Fruit fly (Drosophila melanogaster) whole organism, prepupa: ENCODE measurements around the gene Sulf1.

ENCODE experiments used
- CG10631 ChIP-seq: fragments of 200-800 bp; sonication (Bioruptor generic); optimal IDR thresholded peaks from 2 replicates; lab custom pipeline; 2016; ENCODE audit warnings: missing biosample characterization, missing genetic modification characterization
- CG10669 ChIP-seq: fragments of 200-800 bp; sonication (Bioruptor generic); optimal IDR thresholded peaks from 3 replicates; lab custom pipeline; 2018; ENCODE audit warnings: missing biosample characterization, mild to moderate bottlenecking, missing genetic modification characterization, moderate library complexity
- CG11294 ChIP-seq: fragments of 200-800 bp; sonication (Bioruptor generic); IDR thresholded peaks from 2 replicates; pipeline ENCODE4 v1.3.6; 2022; ENCODE audit warnings: missing biosample characterization, missing genetic modification characterization
- CG11762 ChIP-seq: fragments of 200-800 bp; sonication (Bioruptor generic); optimal IDR thresholded peaks from 3 replicates; lab custom pipeline; 2016; ENCODE audit warnings: missing biosample characterization, missing genetic modification characterization; ENCODE audit not compliant: insufficient read depth
- CG15336 ChIP-seq: fragments of 200-800 bp; sonication (Bioruptor generic); IDR thresholded peaks from 2 replicates; pipeline ENCODE4 v1.3.6; 2022; ENCODE audit warnings: missing biosample characterization, missing genetic modification characterization
- CG1621 ChIP-seq: fragments of 200-800 bp; sonication (Bioruptor generic); optimal IDR thresholded peaks from 3 replicates; lab custom pipeline; 2018; ENCODE audit warnings: missing biosample characterization, mild to moderate bottlenecking, missing genetic modification characterization
- CG3919 ChIP-seq: fragments of 200-800 bp; sonication (Bioruptor generic); optimal IDR thresholded peaks from 3 replicates; lab custom pipeline; 2016; ENCODE audit warnings: missing biosample characterization, missing genetic modification characterization
- CG4318 ChIP-seq: fragments of 200-800 bp; sonication (Bioruptor generic); optimal IDR thresholded peaks from 3 replicates; lab custom pipeline; 2017; ENCODE audit warnings: missing biosample characterization, mild to moderate bottlenecking, missing genetic modification characterization
- CG6808 ChIP-seq: fragments of 200-800 bp; sonication (Bioruptor generic); optimal IDR thresholded peaks from 3 replicates; lab custom pipeline; 2017; ENCODE audit warnings: missing biosample characterization, missing genetic modification characterization, mild to moderate bottlenecking, moderate library complexity, missing genetic modification reagents
- CG6854 ChIP-seq: fragments of 200-800 bp; sonication (Bioruptor generic); optimal IDR thresholded peaks from 2 replicates; lab custom pipeline; 2017; ENCODE audit warnings: missing biosample characterization, mild to moderate bottlenecking, missing genetic modification characterization
- CG8119 ChIP-seq: fragments of 200-800 bp; sonication (Bioruptor generic); IDR thresholded peaks from 3 replicates; pipeline ENCODE4 v1.3.6; 2022; ENCODE audit warnings: missing biosample characterization, missing genetic modification characterization
- CG8632 ChIP-seq: fragments of 200-800 bp; sonication (Bioruptor generic); optimal IDR thresholded peaks from 3 replicates; lab custom pipeline; 2016; ENCODE audit warnings: missing biosample characterization, missing genetic modification characterization
- CG9139 ChIP-seq: fragments of 200-800 bp; sonication (Bioruptor generic); optimal IDR thresholded peaks from 3 replicates; lab custom pipeline; 2017; ENCODE audit warnings: missing biosample characterization, mild to moderate bottlenecking, missing genetic modification characterization
- Eip75B ChIP-seq: fragments of 200-800 bp; sonication (Bioruptor generic); optimal IDR thresholded peaks from 3 replicates; lab custom pipeline; 2016; ENCODE audit warnings: missing biosample characterization, missing genetic modification characterization
- Eip78C ChIP-seq: fragments of 200-800 bp; sonication (Bioruptor generic); peaks from one replicate; lab custom pipeline; 2016; ENCODE audit warnings: missing biosample characterization, missing genetic modification characterization
- Ets21C ChIP-seq: fragments of 200-800 bp; sonication (Bioruptor generic); optimal IDR thresholded peaks from 3 replicates; lab custom pipeline; 2016; ENCODE audit warnings: missing biosample characterization, missing genetic modification characterization
- Gug ChIP-seq: fragments of 200-800 bp; sonication (Bioruptor generic); IDR thresholded peaks from 2 replicates; pipeline ENCODE4 v1.3.6; 2022; ENCODE audit warnings: missing biosample characterization, missing genetic modification characterization
- Hr4 ChIP-seq: fragments of 200-800 bp; sonication (Bioruptor generic); optimal IDR thresholded peaks from 3 replicates; lab custom pipeline; 2016; ENCODE audit warnings: missing biosample characterization, missing genetic modification characterization
- Met ChIP-seq: fragments of 200-800 bp; sonication (Bioruptor generic); optimal IDR thresholded peaks from 3 replicates; lab custom pipeline; 2016; ENCODE audit warnings: missing biosample characterization, missing genetic modification characterization
- Smox ChIP-seq: fragments of 200-800 bp; sonication (Bioruptor generic); optimal IDR thresholded peaks from 3 replicates; lab custom pipeline; 2016; ENCODE audit warnings: missing biosample characterization, missing genetic modification characterization
- Sox102F ChIP-seq: fragments of 200-800 bp; sonication (Bioruptor generic); optimal IDR thresholded peaks from 2 replicates; lab custom pipeline; 2016; ENCODE audit warnings: missing biosample characterization, mild to moderate bottlenecking, missing genetic modification characterization
- Sox15 ChIP-seq: fragments of 200-800 bp; sonication (Bioruptor generic); optimal IDR thresholded peaks from 3 replicates; lab custom pipeline; 2016; ENCODE audit warnings: missing biosample characterization, missing genetic modification characterization
- achi ChIP-seq: fragments of 200-800 bp; sonication (Bioruptor generic); optimal IDR thresholded peaks from 3 replicates; lab custom pipeline; 2016; ENCODE audit warnings: missing biosample characterization, missing genetic modification characterization
- acj6 ChIP-seq: fragments of 200-800 bp; sonication (Bioruptor generic); optimal IDR thresholded peaks from 3 replicates; lab custom pipeline; 2016; ENCODE audit warnings: missing biosample characterization, missing genetic modification characterization
- dac ChIP-seq: fragments of 200-800 bp; sonication (Bioruptor generic); optimal IDR thresholded peaks from 2 replicates; lab custom pipeline; 2017; ENCODE audit warnings: missing biosample characterization, mild to moderate bottlenecking, missing genetic modification characterization
- dsx ChIP-seq: fragments of 200-800 bp; optimal IDR thresholded peaks from 3 replicates; lab custom pipeline; 2019; ENCODE audit warnings: missing biosample characterization, mild to moderate bottlenecking, missing genetic modification characterization, moderate library complexity; ENCODE audit not compliant: poor library complexity, severe bottlenecking
- eg ChIP-seq: fragments of 200-800 bp; sonication (Bioruptor generic); IDR thresholded peaks from 3 replicates; pipeline ENCODE4 v1.3.6; 2022; ENCODE audit warnings: missing biosample characterization, missing genetic modification characterization
- fd59A ChIP-seq: fragments of 200-800 bp; sonication (Bioruptor generic); optimal IDR thresholded peaks from 2 replicates; lab custom pipeline; 2017; ENCODE audit warnings: missing biosample characterization, mild to moderate bottlenecking, missing genetic modification characterization, missing genetic modification reagents
- fkh ChIP-seq: fragments of 200-800 bp; sonication (Bioruptor generic); optimal IDR thresholded peaks from 3 replicates; lab custom pipeline; 2017; ENCODE audit warnings: missing biosample characterization, mild to moderate bottlenecking, missing genetic modification characterization, moderate library complexity
- pdm3 ChIP-seq: fragments of 200-800 bp; sonication (Bioruptor generic); optimal IDR thresholded peaks from 3 replicates; lab custom pipeline; 2016; ENCODE audit warnings: missing biosample characterization, missing genetic modification characterization
- salr ChIP-seq, 2 experiments: fragments of 200-800 bp; sonication (Bioruptor generic); optimal IDR thresholded peaks; 3 replicates each; lab custom pipeline; 2016 to 2018; ENCODE audit warnings: missing biosample characterization in 2 of 2, missing genetic modification characterization in 2 of 2, mild to moderate bottlenecking in 1 of 2
- spab ChIP-seq: fragments of 200-800 bp; sonication (Bioruptor generic); optimal IDR thresholded peaks from 2 replicates; lab custom pipeline; 2017; ENCODE audit warnings: missing biosample characterization, mild to moderate bottlenecking, missing genetic modification characterization, missing genetic modification reagents
- ss ChIP-seq, 2 experiments: fragments of 200-800 bp; sonication (Bioruptor generic); optimal IDR thresholded peaks; 2 replicates in 1 of 2; 3 replicates in 1 of 2; lab custom pipeline; 2017 to 2018; ENCODE audit warnings: mild to moderate bottlenecking in 2 of 2, missing biosample characterization in 2 of 2, missing genetic modification characterization in 2 of 2, moderate library complexity in 1 of 2
- svp ChIP-seq: fragments of 200-800 bp; sonication (Bioruptor generic); peaks from one replicate; lab custom pipeline; 2016; ENCODE audit warnings: missing biosample characterization, missing genetic modification characterization
- topi ChIP-seq: fragments of 200-800 bp; sonication (Bioruptor generic); optimal IDR thresholded peaks from 3 replicates; lab custom pipeline; 2016; ENCODE audit warnings: missing biosample characterization, missing genetic modification characterization
- vri ChIP-seq: fragments of 200-800 bp; sonication (Bioruptor generic); optimal IDR thresholded peaks from 3 replicates; lab custom pipeline; 2016; ENCODE audit warnings: missing biosample characterization, mild to moderate bottlenecking, missing genetic modification characterization

Sulf1 gene

DNA sequence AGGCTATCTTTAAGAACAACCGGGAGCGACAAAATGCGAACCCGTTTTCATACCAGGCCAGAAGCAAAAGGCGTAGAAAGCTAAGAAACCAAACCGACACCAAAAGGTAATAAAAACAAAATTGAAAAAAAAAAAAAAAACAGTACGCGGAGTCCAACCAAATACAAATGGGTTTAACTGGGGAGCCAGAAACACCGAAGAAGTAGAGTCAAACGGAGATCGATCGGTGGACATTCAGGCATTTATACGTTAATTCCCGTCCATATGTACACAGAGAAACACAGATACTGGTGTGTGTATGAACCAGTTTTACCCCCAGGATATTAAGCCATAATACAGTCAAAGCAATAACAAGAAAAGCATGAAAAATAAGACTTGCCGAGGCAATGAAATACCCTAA is 52.2 kb downstream of the Sulf1 start:
- TF ChIP-seq CG8632 (GFP tag; lab: Kevin White, UChicago) (no peak), Eip75B (GFP tag; lab: Kevin White, UChicago) (no peak), fd59A (GFP tag; lab: Kevin White, UChicago) (no peak), CG11762 (no peak), dsx (GFP tag; lab: Kevin White, UChicago) (peak; percentile 38), Sox102F (GFP tag; lab: Kevin White, UChicago) (peak; percentile 20), vri (GFP tag; lab: Kevin White, UChicago) (no peak), achi (no peak), CG11294 (GFP tag; lab: Robert Waterston, UW) (no peak), dac (GFP tag; lab: Kevin White, UChicago) (no peak), CG8119 (0 out of 3 replicates have a peak, but pooled peaks have one; percentile 26), svp (no peak), CG6808 (GFP tag; lab: Kevin White, UChicago) (peak; percentile 50), CG6854 (GFP tag; lab: Kevin White, UChicago) (peak; percentile 11), acj6 (GFP tag; lab: Kevin White, UChicago) (no peak), ss (GFP tag; optimal IDR thresholded peaks at IDR 0.05; lab: Kevin White, UChicago) (peak; percentile 7 to 26), Sox15 (GFP tag; lab: Kevin White, UChicago) (no peak), CG1621 (no peak), spab (GFP tag; lab: Kevin White, UChicago) (peak; percentile 8), CG9139 (GFP tag; lab: Kevin White, UChicago) (peak; percentile 60), CG10631 (GFP tag; lab: Kevin White, UChicago) (no peak), CG15336 (GFP tag; lab: Robert Waterston, UW) (0 out of 2 replicates have a peak, but pooled peaks have one; percentile 8)

DNA sequence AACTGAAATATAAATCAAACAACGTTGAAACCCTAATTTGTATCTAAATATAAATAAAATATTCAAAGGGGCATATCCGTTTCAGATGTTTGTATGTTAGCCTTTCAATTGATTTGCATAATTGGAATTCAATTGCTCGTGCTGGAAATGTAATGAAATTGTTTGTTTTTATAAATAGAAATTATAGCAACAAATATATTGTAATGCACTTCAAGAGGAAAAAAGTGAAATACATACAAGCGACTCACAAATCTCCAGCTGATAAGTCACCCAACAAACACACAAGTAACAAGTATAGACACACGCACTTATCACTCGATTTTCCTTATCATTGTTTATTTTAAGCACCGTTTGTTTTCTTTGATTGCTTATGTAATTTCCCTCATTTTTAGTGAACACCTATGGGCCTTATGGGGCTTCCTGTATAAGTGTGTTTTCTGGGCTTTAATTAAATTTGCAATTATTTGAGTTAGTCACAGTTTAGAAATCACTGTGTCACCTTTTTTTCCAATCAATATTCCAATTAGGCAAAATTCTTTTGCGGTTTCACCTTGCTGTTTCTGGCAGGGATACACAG is 53.7 kb downstream of the Sulf1 start:
- TF ChIP-seq CG4318 (no peak), Hr4 (GFP tag; lab: Kevin White, UChicago) (peak; percentile 14), vri (GFP tag; lab: Kevin White, UChicago) (peak; percentile 84), CG8119 (no peak), fkh (GFP tag; lab: Kevin White, UChicago) (peak; percentile 79), Eip78C (GFP tag; lab: Kevin White, UChicago) (peak; percentile 48)

DNA sequence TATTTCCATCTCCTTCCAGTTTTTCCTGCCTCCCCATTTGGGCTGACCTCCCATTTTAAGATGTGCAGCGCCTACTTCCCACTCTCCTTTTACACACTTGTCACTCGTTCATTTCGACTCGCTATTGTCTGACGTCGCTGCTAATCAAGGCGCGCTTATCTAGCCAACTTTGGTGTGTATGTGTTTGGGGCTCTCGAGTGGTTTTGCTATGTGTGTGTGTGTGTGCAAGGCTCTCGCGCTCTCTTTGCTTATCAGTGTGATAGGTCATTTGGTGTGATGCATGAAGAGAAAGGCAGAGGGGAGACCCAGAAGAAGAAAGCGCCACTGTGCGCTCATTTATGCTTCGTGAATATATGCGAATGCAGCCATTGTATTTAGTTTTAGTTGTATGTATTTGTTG is 54.5 kb downstream of the Sulf1 start:
- TF ChIP-seq achi, result no peak
- no peak for TF ChIP-seq Met (GFP tag; lab: Kevin White, UChicago)
- no peak for TF ChIP-seq topi (GFP tag; lab: Kevin White, UChicago)
- no peak for TF ChIP-seq Smox (GFP tag; lab: Kevin White, UChicago)
- TF ChIP-seq salr (GFP tag; optimal IDR thresholded peaks at IDR 0.05; lab: Kevin White, UChicago), result no peak
- TF ChIP-seq Ets21C (GFP tag; lab: Kevin White, UChicago), result no peak
- peak; percentile 26 for TF ChIP-seq Eip78C (GFP tag; lab: Kevin White, UChicago)
- TF ChIP-seq pdm3 (GFP tag; lab: Kevin White, UChicago), result no peak
- peak; percentile 99 for TF ChIP-seq svp
- no peak for TF ChIP-seq ss (GFP tag; optimal IDR thresholded peaks at IDR 0.05; lab: Kevin White, UChicago)
- TF ChIP-seq CG3919 (GFP tag; lab: Kevin White, UChicago), result no peak
- no peak for TF ChIP-seq dac (GFP tag; lab: Kevin White, UChicago)
- 0 out of 3 replicates have a peak, but pooled peaks have one; percentile 10 for TF ChIP-seq eg (GFP tag; lab: Robert Waterston, UW)
- no peak for TF ChIP-seq Gug
- no peak for TF ChIP-seq CG10669 (GFP tag; lab: Kevin White, UChicago)
- peak; percentile 41 for TF ChIP-seq vri (GFP tag; lab: Kevin White, UChicago)
- TF ChIP-seq CG11294 (GFP tag; lab: Robert Waterston, UW), result no peak
- no peak for TF ChIP-seq dsx (GFP tag; lab: Kevin White, UChicago)
- TF ChIP-seq, all 60 proteins: peak for 4
